Fruit fly (Drosophila melanogaster): ENCODE data around the gene CG7607.

Gene CG7607

dm6 chr3L:11224651-11225050, 25.2 kb downstream of the CG7607 start:
- TF ChIP-seq foxo (GFP tag; optimal IDR thresholded peaks at IDR 0.05) (no peak), woc (GFP tag; optimal IDR thresholded peaks at IDR 0.05) (no peak), usp (GFP tag; optimal IDR thresholded peaks at IDR 0.05) (no peak)

DNA sequence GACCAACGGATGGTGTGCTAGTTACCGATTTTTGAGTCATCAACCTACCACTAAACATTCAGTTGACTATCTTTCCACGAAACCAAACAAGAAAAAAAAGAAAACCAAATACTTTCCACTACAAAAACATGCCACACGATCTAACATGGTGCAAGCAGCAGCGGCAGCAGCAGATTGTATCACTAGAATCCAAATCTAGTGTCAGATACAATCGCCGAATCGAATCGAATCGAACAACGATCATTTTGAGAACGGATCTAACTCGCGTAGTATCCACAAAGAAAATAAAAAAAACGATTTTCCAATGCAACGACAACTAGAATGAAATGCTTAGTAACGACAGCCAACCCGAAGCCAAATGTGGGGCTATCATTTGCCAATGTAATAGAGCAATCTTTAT, 28.3 kb downstream of the CG7607 start:
- TF ChIP-seq Vsx2 (GFP tag; optimal IDR thresholded peaks at IDR 0.05; ENCODE audit: partially characterized antibody), result no peak
- no peak for TF ChIP-seq GATAd (GFP tag; optimal IDR thresholded peaks at IDR 0.05)
- TF ChIP-seq foxo (GFP tag; optimal IDR thresholded peaks at IDR 0.05), result no peak
- no peak for TF ChIP-seq usp (GFP tag; optimal IDR thresholded peaks at IDR 0.05)
- TF ChIP-seq lola (GFP tag; optimal IDR thresholded peaks at IDR 0.05), result no peak
- no peak for TF ChIP-seq Dfd (GFP tag; optimal IDR thresholded peaks at IDR 0.05)
- TF ChIP-seq Hr83 (GFP tag; optimal IDR thresholded peaks at IDR 0.05; ENCODE audit: poor library complexity, severe bottlenecking), result no peak
- TF ChIP-seq Dif (GFP tag; optimal IDR thresholded peaks at IDR 0.05; ENCODE audit: partially characterized antibody), result no peak
- TF ChIP-seq Hnf4 (GFP tag; optimal IDR thresholded peaks at IDR 0.05), result no peak
- TF ChIP-seq tai (GFP tag; optimal IDR thresholded peaks at IDR 0.05), result no peak
- TF ChIP-seq sv (GFP tag; optimal IDR thresholded peaks at IDR 0.05), result no peak
- TF ChIP-seq OdsH (GFP tag; optimal IDR thresholded peaks at IDR 0.05), result no peak
- no peak for TF ChIP-seq jim (GFP tag; optimal IDR thresholded peaks at IDR 0.05)
- no peak for TF ChIP-seq Myc (optimal IDR thresholded peaks at IDR 0.05)
- TF ChIP-seq psq (GFP tag; optimal IDR thresholded peaks at IDR 0.05), result no peak
- TF ChIP-seq CG32264 (GFP tag; optimal IDR thresholded peaks at IDR 0.05), result no peak

dm6 chr3L:11233547-11233946, 34.1 kb downstream of the CG7607 start:
- TF ChIP-seq Rel (GFP tag; optimal IDR thresholded peaks at IDR 0.05) (no peak), Rel (tag; optimal IDR thresholded peaks at IDR 0.05) (peak; percentile 27), h (GFP tag; optimal IDR thresholded peaks at IDR 0.05) (peak; percentile 3), brk (GFP tag; optimal IDR thresholded peaks at IDR 0.05) (peak; percentile 55), dl (GFP tag; optimal IDR thresholded peaks at IDR 0.05; ENCODE audit: insufficient read depth in 1 of 2, partially characterized antibody in 2 of 2) (no peak), tai (GFP tag; optimal IDR thresholded peaks at IDR 0.05) (peak; percentile 12)

DNA sequence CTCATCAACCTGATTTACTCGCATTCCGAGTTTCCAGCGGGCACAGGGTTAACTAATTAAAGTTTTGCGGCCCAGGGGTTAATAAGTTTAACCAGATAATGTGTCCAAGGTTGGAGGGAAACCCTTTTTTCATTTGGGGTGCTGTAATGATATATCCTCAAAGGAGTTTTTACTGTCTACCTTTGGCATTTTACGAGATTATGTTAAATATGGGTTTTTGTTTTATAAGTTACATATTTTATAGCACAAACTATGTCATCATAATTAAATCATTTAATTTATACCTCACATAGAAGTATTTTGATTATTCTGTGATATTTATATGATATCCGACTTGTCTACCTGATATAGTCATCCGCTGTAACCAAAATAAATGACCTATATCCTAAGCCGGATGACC, 36.7 kb downstream of the CG7607 start, which contains the start of gene Ir68a:
Gene Ir68a (minus strand): TSS at position 101 of the 400 bp plus-strand sequence.
- TF ChIP-seq fru (GFP tag; optimal IDR thresholded peaks at IDR 0.05) (no peak), psq (GFP tag; optimal IDR thresholded peaks at IDR 0.05) (no peak), CrebA (GFP tag; optimal IDR thresholded peaks at IDR 0.05; ENCODE audit: borderline replicate concordance) (no peak), tai (GFP tag; optimal IDR thresholded peaks at IDR 0.05) (no peak), GATAd (GFP tag; optimal IDR thresholded peaks at IDR 0.05) (no peak), Abd-B (GFP tag; optimal IDR thresholded peaks at IDR 0.05) (no peak), woc (GFP tag; optimal IDR thresholded peaks at IDR 0.05) (no peak), rgr (GFP tag; optimal IDR thresholded peaks at IDR 0.05) (no peak), usp (GFP tag; optimal IDR thresholded peaks at IDR 0.05) (no peak), brk (GFP tag; optimal IDR thresholded peaks at IDR 0.05) (no peak), lola (GFP tag; optimal IDR thresholded peaks at IDR 0.05) (no peak), HLH106 (tag; optimal IDR thresholded peaks at IDR 0.05) (no peak), sv (GFP tag; optimal IDR thresholded peaks at IDR 0.05) (no peak), Hnf4 (GFP tag; optimal IDR thresholded peaks at IDR 0.05) (no peak), Mio (GFP tag; optimal IDR thresholded peaks at IDR 0.05) (no peak)

DNA sequence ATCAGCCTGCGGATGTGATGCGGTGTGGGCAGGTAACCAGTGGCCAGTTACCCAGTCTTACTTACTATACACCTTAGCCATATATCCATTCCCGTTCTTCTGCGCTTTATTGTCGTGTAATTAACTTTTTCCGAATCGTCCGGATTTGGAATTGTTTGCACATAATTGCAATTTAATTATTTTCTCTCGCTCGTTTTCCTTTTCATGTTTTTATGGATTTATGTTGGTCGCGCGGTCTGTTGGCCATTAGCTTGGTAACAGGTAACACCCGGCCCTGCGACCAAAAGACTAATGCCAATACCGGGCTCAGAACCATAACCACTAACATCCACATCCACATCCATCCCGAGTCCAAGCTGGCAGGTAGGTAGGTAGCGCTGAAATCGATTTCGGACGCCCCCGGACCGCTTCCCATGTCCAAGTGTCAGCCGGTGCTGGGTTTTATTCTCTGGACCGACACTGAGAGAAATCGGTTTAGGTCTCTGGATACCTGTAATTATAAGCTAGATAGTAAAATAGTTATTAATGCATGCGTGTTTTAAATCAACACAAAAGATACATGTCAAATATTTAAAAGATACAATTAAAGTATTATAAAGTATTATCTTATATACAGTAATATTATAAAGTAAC, 37.8 kb downstream of the CG7607 start:
- TF ChIP-seq CG9705 (GFP tag; optimal IDR thresholded peaks at IDR 0.05) (no peak), GATAd (GFP tag; optimal IDR thresholded peaks at IDR 0.05) (no peak), woc (GFP tag; optimal IDR thresholded peaks at IDR 0.05) (peak; percentile 25), h (GFP tag; optimal IDR thresholded peaks at IDR 0.05) (no peak), lola (GFP tag; optimal IDR thresholded peaks at IDR 0.05) (no peak), HLH106 (tag; optimal IDR thresholded peaks at IDR 0.05) (peak; percentile 31), Dif (GFP tag; optimal IDR thresholded peaks at IDR 0.05; ENCODE audit: partially characterized antibody) (peak; percentile 40), psq (GFP tag; optimal IDR thresholded peaks at IDR 0.05) (no peak), br (GFP tag; optimal IDR thresholded peaks at IDR 0.05) (no peak), dsf (GFP tag; optimal IDR thresholded peaks at IDR 0.05; ENCODE audit: borderline replicate concordance) (no peak), Mio (GFP tag; optimal IDR thresholded peaks at IDR 0.05) (no peak), OdsH (GFP tag; optimal IDR thresholded peaks at IDR 0.05) (no peak)

All from whole organism, wandering third instar larva.